Fruit fly (Drosophila melanogaster) whole organism, prepupa: Measurements from ENCODE around the gene CG31100.

Experiments used
- CG11902 ChIP-seq: fragments of 200-800 bp; sonication (Bioruptor generic); optimal IDR thresholded peaks from 3 replicates; lab custom pipeline; 2016; ENCODE audit warnings: missing biosample characterization, missing genetic modification characterization
- CG16779 ChIP-seq: fragments of 200-800 bp; sonication (Bioruptor generic); optimal IDR thresholded peaks from 3 replicates; lab custom pipeline; 2017; ENCODE audit warnings: missing biosample characterization, mild to moderate bottlenecking, missing genetic modification characterization
- Eip75B ChIP-seq: fragments of 200-800 bp; sonication (Bioruptor generic); optimal IDR thresholded peaks from 3 replicates; lab custom pipeline; 2016; ENCODE audit warnings: missing biosample characterization, missing genetic modification characterization
- Gug ChIP-seq: fragments of 200-800 bp; sonication (Bioruptor generic); IDR thresholded peaks from 2 replicates; pipeline ENCODE4 v1.3.6; 2022; ENCODE audit warnings: missing biosample characterization, missing genetic modification characterization
- Met ChIP-seq: fragments of 200-800 bp; sonication (Bioruptor generic); optimal IDR thresholded peaks from 3 replicates; lab custom pipeline; 2016; ENCODE audit warnings: missing biosample characterization, missing genetic modification characterization
- OdsH ChIP-seq: fragments of 200-800 bp; sonication (Bioruptor generic); optimal IDR thresholded peaks from 3 replicates; lab custom pipeline; 2016; ENCODE audit warnings: missing biosample characterization, missing genetic modification characterization
- dac ChIP-seq: fragments of 200-800 bp; sonication (Bioruptor generic); optimal IDR thresholded peaks from 2 replicates; lab custom pipeline; 2017; ENCODE audit warnings: missing biosample characterization, mild to moderate bottlenecking, missing genetic modification characterization
- pdm3 ChIP-seq: fragments of 200-800 bp; sonication (Bioruptor generic); optimal IDR thresholded peaks from 3 replicates; lab custom pipeline; 2016; ENCODE audit warnings: missing biosample characterization, missing genetic modification characterization

DNA sequence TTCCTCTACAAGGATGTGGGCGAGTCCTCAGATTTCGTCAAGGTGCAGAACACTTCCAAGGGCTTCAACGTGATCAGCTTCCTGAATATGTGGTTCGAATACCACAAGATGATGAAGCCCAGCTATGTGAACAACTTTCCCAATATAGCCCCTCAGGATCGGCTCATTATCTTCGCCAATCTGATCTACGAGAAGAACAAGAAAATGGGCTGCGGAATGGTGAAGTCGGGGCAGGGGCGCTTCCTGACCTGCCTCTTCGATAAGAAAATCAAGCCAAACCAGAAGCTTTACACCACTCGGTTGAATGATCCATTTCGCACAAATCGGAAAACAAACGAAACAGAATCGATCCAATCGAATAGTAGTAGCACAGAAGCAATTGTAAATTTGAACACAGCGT is 5.2 kb downstream of the CG31100 start:
- TF ChIP-seq Eip75B (GFP tag; lab: Kevin White, UChicago) (no peak), Met (GFP tag; lab: Kevin White, UChicago) (no peak), Gug (GFP tag; lab: Robert Waterston, UW) (no peak), CG16779 (tag; lab: Kevin White, UChicago) (no peak), OdsH (GFP tag; lab: Kevin White, UChicago) (no peak), pdm3 (no peak), dac (GFP tag; lab: Kevin White, UChicago) (no peak), CG11902 (GFP tag; lab: Kevin White, UChicago) (no peak)
